Fruit fly (Drosophila melanogaster) whole organism, embryonic: ENCODE measurements around the gene Gcat.

Experiments used
- Adf1 ChIP-seq: fragments of 200-800 bp; sonication (Bioruptor generic); IDR thresholded peaks from 2 replicates; pipeline ENCODE4 v1.3.6; 2022; ENCODE audit warnings: missing biosample characterization, missing genetic modification characterization
- Blimp-1 ChIP-seq: fragments of 200-800 bp; sonication (Bioruptor generic); optimal IDR thresholded peaks from 3 replicates; lab custom pipeline; 2018; ENCODE audit warnings: missing biosample characterization, missing genetic modification characterization, mild to moderate bottlenecking, moderate library complexity, missing genetic modification reagents
- CG10543 ChIP-seq: fragments of 200-800 bp; sonication (Bioruptor generic); optimal IDR thresholded peaks from 3 replicates; lab custom pipeline; 2017; ENCODE audit warnings: missing biosample characterization, mild to moderate bottlenecking, missing genetic modification characterization, moderate library complexity
- CG13123 ChIP-seq: fragments of 200-800 bp; sonication (Bioruptor generic); optimal IDR thresholded peaks from 2 replicates; lab custom pipeline; 2016; ENCODE audit warnings: missing biosample characterization, missing genetic modification characterization
- CG13894 ChIP-seq: fragments of 200-800 bp; sonication (Bioruptor generic); optimal IDR thresholded peaks from 3 replicates; lab custom pipeline; 2018; ENCODE audit warnings: missing biosample characterization, mild to moderate bottlenecking, missing genetic modification characterization, moderate library complexity
- CG14667 ChIP-seq: fragments of 200-800 bp; sonication (Bioruptor generic); IDR thresholded peaks from 2 replicates; pipeline ENCODE4 v1.3.6; 2022; ENCODE audit warnings: missing biosample characterization, missing genetic modification characterization
- CG15514 ChIP-seq: fragments of 200-800 bp; sonication (Bioruptor generic); optimal IDR thresholded peaks from 3 replicates; lab custom pipeline; 2017; ENCODE audit warnings: missing biosample characterization, missing genetic modification characterization, mild to moderate bottlenecking, moderate library complexity, missing genetic modification reagents
- CG1792 ChIP-seq: fragments of 200-800 bp; sonication (Bioruptor generic); optimal IDR thresholded peaks from 2 replicates; lab custom pipeline; 2016; ENCODE audit warnings: missing biosample characterization, missing genetic modification characterization
- CG18011 ChIP-seq: fragments of 200-800 bp; sonication (Bioruptor generic); optimal IDR thresholded peaks from 2 replicates; lab custom pipeline; 2017; ENCODE audit warnings: missing biosample characterization, missing genetic modification characterization, mild to moderate bottlenecking, moderate library complexity, missing genotype
- CG18599 ChIP-seq: fragments of 200-800 bp; sonication (Bioruptor generic); optimal IDR thresholded peaks from 3 replicates; lab custom pipeline; 2017; ENCODE audit warnings: missing biosample characterization, missing genetic modification characterization, mild to moderate bottlenecking, moderate library complexity, missing genetic modification reagents
- CG31441 ChIP-seq: fragments of 200-800 bp; sonication (Bioruptor generic); IDR thresholded peaks from 2 replicates; pipeline ENCODE4 v1.3.6; 2022; ENCODE audit warnings: missing biosample characterization, missing genetic modification characterization
- CG3281 ChIP-seq: fragments of 200-800 bp; sonication (Bioruptor generic); optimal IDR thresholded peaks from 3 replicates; lab custom pipeline; 2017; ENCODE audit warnings: missing biosample characterization, mild to moderate bottlenecking, missing genetic modification characterization
- CG3407 ChIP-seq: fragments of 200-800 bp; sonication (Bioruptor generic); optimal IDR thresholded peaks from 2 replicates; lab custom pipeline; 2018; ENCODE audit warnings: missing biosample characterization, mild to moderate bottlenecking, missing genetic modification characterization
- CG3995 ChIP-seq: fragments of 200-800 bp; sonication (Bioruptor generic); optimal IDR thresholded peaks from 3 replicates; lab custom pipeline; 2016; ENCODE audit warnings: missing biosample characterization, missing genetic modification characterization
- CG4424 ChIP-seq: fragments of 200-800 bp; sonication (Bioruptor generic); optimal IDR thresholded peaks from 3 replicates; lab custom pipeline; 2016; ENCODE audit warnings: missing biosample characterization, missing genetic modification characterization
- CG5180 ChIP-seq: fragments of 200-800 bp; sonication (Bioruptor generic); optimal IDR thresholded peaks from 3 replicates; lab custom pipeline; 2017; ENCODE audit warnings: missing biosample characterization, missing genetic modification characterization, mild to moderate bottlenecking, moderate library complexity, missing genetic modification reagents
- CG6854 ChIP-seq: fragments of 200-800 bp; sonication (Bioruptor generic); optimal IDR thresholded peaks from 3 replicates; lab custom pipeline; 2017; ENCODE audit warnings: missing biosample characterization, mild to moderate bottlenecking, missing genetic modification characterization
- CG8089 ChIP-seq: fragments of 200-800 bp; sonication (Bioruptor generic); optimal IDR thresholded peaks from 3 replicates; lab custom pipeline; 2016; ENCODE audit warnings: missing biosample characterization, missing genetic modification characterization
- CG8388 ChIP-seq: fragments of 200-800 bp; sonication (Bioruptor generic); optimal IDR thresholded peaks from 2 replicates; lab custom pipeline; 2019; ENCODE audit warnings: missing biosample characterization, mild to moderate bottlenecking, missing genetic modification characterization, moderate library complexity
- CG9817 ChIP-seq: fragments of 200-800 bp; sonication (Bioruptor generic); optimal IDR thresholded peaks from 2 replicates; lab custom pipeline; 2018; ENCODE audit warnings: missing biosample characterization, mild to moderate bottlenecking, missing genetic modification characterization, moderate library complexity
- CHES-1-like ChIP-seq: fragments of 200-800 bp; sonication (Bioruptor generic); optimal IDR thresholded peaks from 2 replicates; lab custom pipeline; 2016; ENCODE audit warnings: missing biosample characterization, missing genetic modification characterization
- Deaf1 ChIP-seq: fragments of 200-800 bp; optimal IDR thresholded peaks from 3 replicates; lab custom pipeline; 2019; ENCODE audit warnings: missing biosample characterization, mild to moderate bottlenecking, missing genetic modification characterization, moderate library complexity
- Dip3 ChIP-seq: fragments of 200-800 bp; sonication (Bioruptor generic); optimal IDR thresholded peaks from 3 replicates; lab custom pipeline; 2016; ENCODE audit warnings: missing biosample characterization, missing genetic modification characterization
- Dll ChIP-seq: fragments of 200-800 bp; sonication (Bioruptor generic); IDR thresholded peaks from 4 replicates; pipeline ENCODE4 v1.3.6; 2022; ENCODE audit warnings: missing biosample characterization, missing genetic modification characterization; ENCODE audit not compliant: partially characterized antibody
- Doc3 ChIP-seq: fragments of 200-800 bp; sonication (Bioruptor generic); IDR thresholded peaks from 3 replicates; pipeline ENCODE4 v1.3.6; 2022; ENCODE audit warnings: missing biosample characterization, missing genetic modification characterization; ENCODE audit not compliant: partially characterized antibody
- Hand ChIP-seq: fragments of 200-800 bp; sonication (Bioruptor generic); optimal IDR thresholded peaks from 2 replicates; lab custom pipeline; 2017; ENCODE audit warnings: mild to moderate bottlenecking, missing biosample characterization, missing genetic modification reagents, missing genetic modification characterization
- Hmr ChIP-seq: fragments of 200-800 bp; sonication (Bioruptor generic); optimal IDR thresholded peaks from 3 replicates; lab custom pipeline; 2017; ENCODE audit warnings: mild to moderate bottlenecking, missing biosample characterization, missing genetic modification reagents, missing genetic modification characterization
- Mrtf ChIP-seq: fragments of 200-800 bp; sonication (Bioruptor generic); IDR thresholded peaks from 3 replicates; pipeline ENCODE4 v1.3.6; 2022; ENCODE audit warnings: missing biosample characterization, missing genetic modification characterization
- Myb ChIP-seq: fragments of 200-800 bp; sonication (Bioruptor generic); optimal IDR thresholded peaks from 2 replicates; lab custom pipeline; 2016; ENCODE audit warnings: missing biosample characterization, missing genetic modification characterization
- Opbp ChIP-seq: fragments of 200-800 bp; sonication (Bioruptor generic); IDR thresholded peaks from 3 replicates; pipeline ENCODE4 v1.3.6; 2022; ENCODE audit warnings: missing biosample characterization, missing genetic modification characterization; ENCODE audit not compliant: partially characterized antibody
- TFAM ChIP-seq: fragments of 200-800 bp; sonication (Bioruptor generic); optimal IDR thresholded peaks from 2 replicates; lab custom pipeline; 2017; ENCODE audit warnings: missing biosample characterization, missing genetic modification characterization, inconsistent platforms
- bab2 ChIP-seq: fragments of 200-800 bp; sonication (Bioruptor generic); optimal IDR thresholded peaks from 2 replicates; lab custom pipeline; 2016; ENCODE audit warnings: missing biosample characterization, missing genetic modification characterization
- btn ChIP-seq: fragments of 200-800 bp; sonication (Bioruptor generic); optimal IDR thresholded peaks from 2 replicates; lab custom pipeline; 2016; ENCODE audit warnings: missing biosample characterization, missing genetic modification characterization
- caup ChIP-seq: fragments of 200-800 bp; sonication (Bioruptor generic); optimal IDR thresholded peaks from 3 replicates; lab custom pipeline; 2017; ENCODE audit warnings: missing biosample characterization, mild to moderate bottlenecking, missing genetic modification characterization, moderate library complexity; ENCODE audit not compliant: severe bottlenecking
- chif ChIP-seq, 2 experiments: fragments of 200-800 bp; sonication (Bioruptor generic); optimal IDR thresholded peaks; 3 replicates each; lab custom pipeline; 2016; ENCODE audit warnings: missing biosample characterization in 2 of 2, missing genetic modification characterization in 2 of 2
- chn ChIP-seq: fragments of 200-800 bp; sonication (Bioruptor generic); optimal IDR thresholded peaks from 2 replicates; lab custom pipeline; 2016; ENCODE audit warnings: missing biosample characterization, missing genetic modification characterization
- dm ChIP-seq: fragments of 200-800 bp; sonication (Bioruptor generic); optimal IDR thresholded peaks from 3 replicates; lab custom pipeline; 2016; ENCODE audit warnings: missing biosample characterization, missing genetic modification characterization
- dmrt99B ChIP-seq: fragments of 200-800 bp; sonication (Bioruptor generic); optimal IDR thresholded peaks from 2 replicates; lab custom pipeline; 2018; ENCODE audit warnings: missing biosample characterization, mild to moderate bottlenecking, missing genetic modification characterization, moderate library complexity
- ems ChIP-seq: fragments of 200-800 bp; sonication (Bioruptor generic); optimal IDR thresholded peaks from 3 replicates; lab custom pipeline; 2016; ENCODE audit warnings: missing biosample characterization, missing genetic modification characterization
- fru ChIP-seq: fragments of >200 bp; optimal IDR thresholded peaks from 2 replicates; lab custom pipeline; 2017
- peb ChIP-seq: fragments of 200-800 bp; sonication (Bioruptor generic); IDR thresholded peaks from 2 replicates; pipeline ENCODE4 v1.3.6; 2022; ENCODE audit warnings: missing biosample characterization, missing genetic modification characterization
- prd ChIP-seq, 3 experiments: fragments of >200 bp in 2 of 3; fragments of 200-800 bp in 1 of 3; sonication (Bioruptor generic) in 1 of 3; optimal IDR thresholded peaks in 2 of 3; IDR thresholded peaks in 1 of 3; 2 replicates in 2 of 3; 3 replicates in 1 of 3; pipeline versions ENCODE4 v1.3.6 to Lab custom; 2017 to 2022; ENCODE audit warnings: missing biosample characterization in 1 of 3, missing genetic modification characterization in 1 of 3
- pzg ChIP-seq: fragments of 200-800 bp; sonication (Bioruptor generic); optimal IDR thresholded peaks from 3 replicates; lab custom pipeline; 2018; ENCODE audit warnings: missing biosample characterization, mild to moderate bottlenecking, missing genetic modification characterization, moderate library complexity
- schlank ChIP-seq: fragments of 200-800 bp; sonication (Bioruptor generic); optimal IDR thresholded peaks from 2 replicates; lab custom pipeline; 2018; ENCODE audit warnings: missing biosample characterization, mild to moderate bottlenecking, missing genetic modification characterization
- seq ChIP-seq: fragments of 200-800 bp; sonication (Bioruptor generic); IDR thresholded peaks from 2 replicates; pipeline ENCODE4 v1.3.6; 2022; ENCODE audit warnings: missing biosample characterization, missing genetic modification characterization
- ttk ChIP-seq: fragments of 200-800 bp; sonication (Bioruptor generic); IDR thresholded peaks from 2 replicates; pipeline ENCODE4 v2.1.2; 2022; ENCODE audit warnings: missing biosample characterization, missing genetic modification characterization
- unpg ChIP-seq: fragments of 200-800 bp; sonication (Bioruptor generic); optimal IDR thresholded peaks from 3 replicates; lab custom pipeline; 2018; ENCODE audit warnings: missing biosample characterization, mild to moderate bottlenecking, missing genetic modification characterization, moderate library complexity
- vfl ChIP-seq: fragments of 200-800 bp; sonication (Bioruptor generic); optimal IDR thresholded peaks from 2 replicates; lab custom pipeline; 2016; ENCODE audit warnings: missing biosample characterization, missing genetic modification characterization

Gene Gcat

dm6 chr3L:11765695-11766232 is 34.9 kb downstream of the Gcat start, which contains the start of gene loaf (continued):
- TF ChIP-seq Dll (GFP tag; lab: Robert Waterston, UW) (no peak), Hand (GFP tag; lab: Kevin White, UChicago) (no peak), schlank (tag; lab: Kevin White, UChicago) (no peak), Mrtf (no peak), chif (GFP tag; optimal IDR thresholded peaks at IDR 0.05; lab: Kevin White, UChicago) (no peak), Deaf1 (tag; lab: Kevin White, UChicago) (no peak), seq (peak; percentile 83), CG10543 (GFP tag; lab: Kevin White, UChicago) (no peak)

- TF ChIP-seq Dip3 (GFP tag; lab: Kevin White, UChicago): no peak
- no peak for TF ChIP-seq Blimp-1
- TF ChIP-seq peb (GFP tag; lab: Robert Waterston, UW): no peak
- no peak for TF ChIP-seq CG5180 (GFP tag; lab: Kevin White, UChicago)
- TF ChIP-seq CG3281 (GFP tag; lab: Kevin White, UChicago): no peak
- no peak for TF ChIP-seq TFAM (GFP tag; lab: Kevin White, UChicago)
- TF ChIP-seq Myb (GFP tag; lab: Kevin White, UChicago): no peak
- no peak for TF ChIP-seq Hmr (GFP tag; lab: Kevin White, UChicago)
- peak; percentile 77 for TF ChIP-seq seq
- TF ChIP-seq chn (GFP tag; lab: Kevin White, UChicago): no peak
- no peak for TF ChIP-seq CHES-1-like (GFP tag; lab: Kevin White, UChicago)
- TF ChIP-seq ttk: no peak
- peak; percentile 10 for TF ChIP-seq CG13894 (tag; lab: Kevin White, UChicago)
- TF ChIP-seq CG8089 (GFP tag; lab: Kevin White, UChicago): no peak
- TF ChIP-seq pzg: no peak
- no peak for TF ChIP-seq unpg (GFP tag; lab: Kevin White, UChicago)
- TF ChIP-seq CG6854 (GFP tag; lab: Kevin White, UChicago): no peak
- TF ChIP-seq dmrt99B: no peak
- no peak for TF ChIP-seq CG3995 (GFP tag; lab: Kevin White, UChicago)
- TF ChIP-seq ems (GFP tag; lab: Kevin White, UChicago): no peak
- no peak for TF ChIP-seq CG4424 (GFP tag; lab: Kevin White, UChicago)
- TF ChIP-seq CG13123: no peak
- no peak for TF ChIP-seq CG18011 (GFP tag; lab: Kevin White, UChicago)
- TF ChIP-seq vfl (GFP tag; lab: Kevin White, UChicago): no peak
- no peak for TF ChIP-seq fru
- no peak for TF ChIP-seq bab2
- no peak for TF ChIP-seq Adf1 (GFP tag; lab: Robert Waterston, UW)
- no peak for TF ChIP-seq CG1792 (GFP tag; lab: Kevin White, UChicago)
- no peak for TF ChIP-seq Dll (GFP tag; lab: Robert Waterston, UW)
- no peak for TF ChIP-seq CG8388 (GFP tag; lab: Kevin White, UChicago)
- no peak for TF ChIP-seq caup (GFP tag; lab: Kevin White, UChicago)
- TF ChIP-seq CG15514 (GFP tag; lab: Kevin White, UChicago): no peak
- TF ChIP-seq CG18599: peak; percentile 22
- TF ChIP-seq CG31441 (GFP tag; lab: Robert Waterston, UW): no peak
- no peak for TF ChIP-seq Doc3 (GFP tag; lab: Robert Waterston, UW)
- TF ChIP-seq prd (optimal IDR thresholded peaks at IDR 0.05; lab: Kevin White, UChicago): no peak
- no peak for TF ChIP-seq prd (GFP tag; IDR thresholded peaks at IDR 0.05; lab: Robert Waterston, UW)
- no peak for TF ChIP-seq dm (GFP tag; lab: Kevin White, UChicago)
- TF ChIP-seq btn (GFP tag; lab: Kevin White, UChicago): no peak
- no peak for TF ChIP-seq CG14667 (GFP tag; lab: Robert Waterston, UW)
- TF ChIP-seq schlank (tag; lab: Kevin White, UChicago): no peak
- TF ChIP-seq CG9817 (tag; lab: Kevin White, UChicago): no peak
- TF ChIP-seq Opbp (GFP tag; lab: Robert Waterston, UW): no peak
- no peak for TF ChIP-seq CG3407 (GFP tag; lab: Kevin White, UChicago)
Observed at dm6 chr3L:11764930-11765329, 35.7 kb downstream of the Gcat start.
